Fruit fly (Drosophila melanogaster): ENCODE measurements around the gene CG16700.

The CG16700 gene

DNA sequence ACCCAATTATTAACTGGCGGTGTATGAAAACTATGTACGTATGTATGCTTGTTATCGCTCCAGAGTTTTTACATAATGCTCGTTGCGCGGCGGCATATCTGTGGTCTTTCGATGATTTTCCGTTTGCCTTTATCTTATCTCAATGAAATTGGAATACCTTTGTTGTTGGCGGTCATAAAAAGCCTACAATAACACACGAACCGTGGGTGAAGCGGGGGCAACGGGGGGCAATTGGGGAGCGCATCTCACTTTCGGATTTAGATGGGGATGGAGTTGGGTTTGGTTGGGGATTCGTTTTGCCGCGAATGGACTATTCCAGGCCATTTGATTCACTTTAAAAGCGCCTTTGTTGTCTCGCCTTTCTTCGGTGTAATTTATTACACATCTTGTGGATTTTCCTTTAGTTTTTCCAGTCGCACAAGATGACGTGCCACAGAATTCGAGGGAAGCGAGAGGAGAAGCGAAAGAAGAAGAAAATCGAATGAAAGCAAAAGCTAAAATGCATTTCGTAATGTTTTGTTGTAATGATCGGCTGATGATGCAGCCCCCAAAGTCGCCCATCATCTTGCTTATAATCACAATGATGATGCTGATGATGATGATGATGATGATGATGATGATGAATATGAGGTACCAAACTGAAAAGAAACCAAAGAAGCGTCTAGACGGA lies 30.9 kb downstream of the CG16700 start (continued):
- TF ChIP-seq ham (GFP tag; IDR thresholded peaks at IDR 0.05) (no peak), CG33557 (GFP tag; optimal IDR thresholded peaks at IDR 0.05) (peak; percentile 6), CG18599 (GFP tag; optimal IDR thresholded peaks at IDR 0.05) (no peak), chinmo (GFP tag; IDR thresholded peaks at IDR 0.05; ENCODE audit: partially characterized antibody) (0 out of 4 replicates have a peak, but pooled peaks have one; percentile 43), Pdp1 (GFP tag; optimal IDR thresholded peaks at IDR 0.05) (peak in 1 of 2 experiments; percentile 74), dati (GFP tag; IDR thresholded peaks at IDR 0.05) (no peak), CG12299 (tag; optimal IDR thresholded peaks at IDR 0.05) (no peak), chn (GFP tag; optimal IDR thresholded peaks at IDR 0.05) (no peak), cas (GFP tag; IDR thresholded peaks at IDR 0.05) (no peak), Sox102F (GFP tag; optimal IDR thresholded peaks at IDR 0.05) (peak; percentile 13), mirr (GFP tag; optimal IDR thresholded peaks at IDR 0.05) (peak; percentile 29), crol (GFP tag; IDR thresholded peaks at IDR 0.05) (peak; percentile 88), CG8290 (GFP tag; optimal IDR thresholded peaks at IDR 0.05) (no peak), CG8290 (tag; optimal IDR thresholded peaks at IDR 0.05) (no peak), sens (GFP tag) (peak; percentile 31), CG17385 (GFP tag; optimal IDR thresholded peaks at IDR 0.05) (peak; percentile 67), pros (GFP tag; optimal IDR thresholded peaks at IDR 0.05) (peak; percentile 64), unc-4 (GFP tag; IDR thresholded peaks at IDR 0.05; ENCODE audit: partially characterized antibody) (no peak), cad (GFP tag; optimal IDR thresholded peaks at IDR 0.05) (no peak), jumu (GFP tag; optimal IDR thresholded peaks at IDR 0.05) (no peak), CG10979 (tag; optimal IDR thresholded peaks at IDR 0.05) (no peak), CG12769 (tag; optimal IDR thresholded peaks at IDR 0.05) (peak; percentile 29), gcm (GFP tag; optimal IDR thresholded peaks at IDR 0.05) (no peak), Hr51 (GFP tag; optimal IDR thresholded peaks at IDR 0.05) (no peak), CG9797 (GFP tag; optimal IDR thresholded peaks at IDR 0.05) (no peak), sna (GFP tag; IDR thresholded peaks at IDR 0.05; ENCODE audit: partially characterized antibody) (no peak), exex (tag; optimal IDR thresholded peaks at IDR 0.05) (peak; percentile 58), grn (GFP tag; optimal IDR thresholded peaks at IDR 0.05) (no peak), tap (tag; optimal IDR thresholded peaks at IDR 0.05) (no peak), HmgZ (tag; optimal IDR thresholded peaks at IDR 0.05) (no peak), lab (GFP tag; optimal IDR thresholded peaks at IDR 0.05) (peak; percentile 37), Myb (GFP tag; optimal IDR thresholded peaks at IDR 0.05) (no peak), CG8478 (optimal IDR thresholded peaks at IDR 0.05) (no peak), CG9727 (GFP tag; optimal IDR thresholded peaks at IDR 0.05) (no peak), tll (GFP tag; optimal IDR thresholded peaks at IDR 0.05) (no peak), CG7839 (tag; optimal IDR thresholded peaks at IDR 0.05) (no peak), CG10959 (GFP tag; IDR thresholded peaks at IDR 0.05) (no peak), sd (tag; optimal IDR thresholded peaks at IDR 0.05) (peak; percentile 48), Blimp-1 (GFP tag; optimal IDR thresholded peaks at IDR 0.05) (peak; percentile 94), unpg (GFP tag; optimal IDR thresholded peaks at IDR 0.05) (no peak), CG6689 (GFP tag; IDR thresholded peaks at IDR 0.05) (no peak), gfzf (GFP tag; optimal IDR thresholded peaks at IDR 0.05) (no peak), ttk (GFP tag; IDR thresholded peaks at IDR 0.05) (no peak), CG14050 (GFP tag; IDR thresholded peaks at IDR 0.05) (no peak), Nf-YA (GFP tag; IDR thresholded peaks at IDR 0.05) (no peak), Doc2 (GFP tag; IDR thresholded peaks at IDR 0.05) (no peak), CG2199 (GFP tag; IDR thresholded peaks at IDR 0.05) (peak; percentile 38; the same call in 1 of the 3 replicates), Kr (GFP tag; optimal IDR thresholded peaks at IDR 0.05) (no peak), CG17612 (GFP tag; IDR thresholded peaks at IDR 0.05) (no peak), NfI (GFP tag; optimal IDR thresholded peaks at IDR 0.05) (no peak)
